Fruit fly (Drosophila melanogaster): ENCODE results near the gene Epg5.
A peak's percentile ranks its signal among the peaks of the same experiment; 100 is the strongest.

Epg5 gene

DNA sequence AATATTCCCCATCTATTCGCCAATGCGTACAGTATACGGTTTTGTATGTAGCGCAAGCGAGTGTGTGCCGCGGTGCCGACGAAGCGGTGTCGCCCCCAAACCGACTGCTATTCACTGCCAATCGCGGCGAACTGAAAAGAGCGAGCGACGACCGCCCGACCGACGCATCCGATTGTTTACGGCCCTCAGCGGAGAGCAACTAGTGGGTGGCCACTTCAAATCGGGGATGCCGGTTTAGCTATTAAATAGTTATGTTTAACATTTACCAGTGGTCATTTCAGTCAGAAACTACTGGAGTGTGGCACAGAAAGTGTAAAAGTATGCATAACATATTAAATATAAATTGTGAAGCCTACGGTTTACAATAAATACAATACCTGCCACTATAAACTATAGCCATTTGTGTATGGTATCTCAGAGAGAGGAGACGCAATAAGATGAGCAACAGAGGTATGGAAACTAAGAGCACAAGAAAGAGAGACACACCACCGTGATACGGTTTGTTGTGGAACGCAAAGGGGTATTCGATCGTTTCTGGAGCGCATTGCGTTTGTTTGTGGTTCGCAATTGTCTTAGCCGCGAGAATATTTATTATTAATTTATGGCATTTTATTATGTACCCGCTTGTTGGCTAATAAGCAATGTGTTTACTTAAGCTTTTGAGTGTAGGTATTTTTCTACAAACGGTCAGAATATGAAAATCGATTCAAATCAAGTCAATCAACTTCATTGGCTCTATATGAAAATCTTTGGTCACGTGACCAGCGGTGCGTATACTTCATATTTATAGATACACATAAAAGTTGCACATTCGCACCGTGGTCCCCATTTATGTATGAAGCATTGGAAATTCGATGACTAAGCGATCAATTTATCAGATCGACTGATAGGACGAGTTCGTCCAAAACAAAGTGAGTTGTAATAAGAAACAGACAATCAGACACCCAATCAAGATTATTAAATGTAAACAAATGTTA is 18.4 kb downstream of the Epg5 start (continued):
- no peak for TF ChIP-seq CG6689 (GFP tag; IDR thresholded peaks at IDR 0.05)
- no peak for TF ChIP-seq CG2889 (GFP tag; IDR thresholded peaks at IDR 0.05)
- no peak; the same call in 1 of the 2 replicates for TF ChIP-seq CG14014 (GFP tag; IDR thresholded peaks at IDR 0.05)
- TF ChIP-seq CG17829 (tag; optimal IDR thresholded peaks at IDR 0.05) = no peak
- peak; percentile 36; the same call in 1 of the 2 replicates for TF ChIP-seq vvl (GFP tag; IDR thresholded peaks at IDR 0.05)
- peak; percentile 3 for TF ChIP-seq cg (GFP tag; optimal IDR thresholded peaks at IDR 0.05)
- TF ChIP-seq CG14860 (GFP tag; IDR thresholded peaks at IDR 0.05; ENCODE audit: partially characterized antibody) = no peak
- no peak for TF ChIP-seq Nf-YA (GFP tag; IDR thresholded peaks at IDR 0.05)
- TF ChIP-seq Bteb2 (GFP tag; optimal IDR thresholded peaks at IDR 0.05) = no peak
- peak; percentile 0; the same call in 1 of the 2 replicates for TF ChIP-seq inv (GFP tag; IDR thresholded peaks at IDR 0.05; ENCODE audit: partially characterized antibody)
- no peak for TF ChIP-seq CG17328 (GFP tag; IDR thresholded peaks at IDR 0.05)
- TF ChIP-seq Side (GFP tag; optimal IDR thresholded peaks at IDR 0.05) = no peak
- no peak for TF ChIP-seq CG4328 (GFP tag; optimal IDR thresholded peaks at IDR 0.05)
- no peak for TF ChIP-seq slou (GFP tag; optimal IDR thresholded peaks at IDR 0.05)
- TF ChIP-seq E2f1 (GFP tag; IDR thresholded peaks at IDR 0.05) = no peak
- no peak for TF ChIP-seq Mad (GFP tag; optimal IDR thresholded peaks at IDR 0.05)
- no peak for TF ChIP-seq CG7839 (tag; optimal IDR thresholded peaks at IDR 0.05)
- TF ChIP-seq cas (GFP tag; IDR thresholded peaks at IDR 0.05) = no peak
- no peak for TF ChIP-seq lilli (GFP tag; optimal IDR thresholded peaks at IDR 0.05)
- TF ChIP-seq CG1233 (GFP tag; optimal IDR thresholded peaks at IDR 0.05) = peak; percentile 8
- no peak for TF ChIP-seq kay (GFP tag; optimal IDR thresholded peaks at IDR 0.05)
- no peak for TF ChIP-seq CG10209 (GFP tag; optimal IDR thresholded peaks at IDR 0.05)
- peak; percentile 9 for TF ChIP-seq CG18599 (GFP tag; optimal IDR thresholded peaks at IDR 0.05)
- no peak for TF ChIP-seq ro (GFP tag; IDR thresholded peaks at IDR 0.05)
- peak; percentile 49 for TF ChIP-seq CG13287 (GFP tag; IDR thresholded peaks at IDR 0.05; ENCODE audit: partially characterized antibody)
- no peak for TF ChIP-seq CG13123 (GFP tag; optimal IDR thresholded peaks at IDR 0.05)
- no peak for TF ChIP-seq CG10565 (GFP tag; optimal IDR thresholded peaks at IDR 0.05)
- no peak for TF ChIP-seq Eip74EF (GFP tag; optimal IDR thresholded peaks at IDR 0.05)
- TF ChIP-seq wor (GFP tag; IDR thresholded peaks at IDR 0.05) = no peak
- TF ChIP-seq CG6654 (GFP tag; optimal IDR thresholded peaks at IDR 0.05) = no peak
- no peak for TF ChIP-seq CG31441 (GFP tag; IDR thresholded peaks at IDR 0.05)
- no peak for TF ChIP-seq CG11560 (tag; IDR thresholded peaks at IDR 0.05)
- TF ChIP-seq otp (GFP tag; IDR thresholded peaks at IDR 0.05) = peak; percentile 62; the same call in 1 of the 3 replicates
- no peak for TF ChIP-seq CG14710 (tag; optimal IDR thresholded peaks at IDR 0.05)
- TF ChIP-seq CG13775 (GFP tag; optimal IDR thresholded peaks at IDR 0.05) = no peak
- no peak for TF ChIP-seq CG3281 (GFP tag; optimal IDR thresholded peaks at IDR 0.05)
- TF ChIP-seq kni (GFP tag; optimal IDR thresholded peaks at IDR 0.05) = peak; percentile 53
- peak; percentile 21; the same call in 1 of the 2 replicates for TF ChIP-seq Adf1 (GFP tag; IDR thresholded peaks at IDR 0.05)
- peak; percentile 46; the same call in 2 of the 3 replicates for TF ChIP-seq Opbp (GFP tag; IDR thresholded peaks at IDR 0.05; ENCODE audit: partially characterized antibody)
- TF ChIP-seq hb (GFP tag; IDR thresholded peaks at IDR 0.05; ENCODE audit: partially characterized antibody) = no peak
- TF ChIP-seq gt (GFP tag; IDR thresholded peaks at IDR 0.05) = no peak
- TF ChIP-seq unpg (GFP tag; optimal IDR thresholded peaks at IDR 0.05) = no peak
- TF ChIP-seq CG17802 (tag; optimal IDR thresholded peaks at IDR 0.05) = no peak
- TF ChIP-seq CG13296 (GFP tag; optimal IDR thresholded peaks at IDR 0.05) = peak; percentile 30
- no peak for TF ChIP-seq CG2712 (tag; optimal IDR thresholded peaks at IDR 0.05)
- TF ChIP-seq CG4707 (GFP tag; optimal IDR thresholded peaks at IDR 0.05) = no peak
- peak; percentile 49; the same call in 1 of the 2 replicates for TF ChIP-seq amos (GFP tag; IDR thresholded peaks at IDR 0.05; ENCODE audit: partially characterized antibody)
- no peak for TF ChIP-seq CG18476 (GFP tag; optimal IDR thresholded peaks at IDR 0.05)

Data from whole organism, embryonic.